Fruit fly (Drosophila melanogaster) whole organism, embryonic: ENCODE data around the gene Set2.

Experiments
- Adf1 ChIP-seq: fragments of 200-800 bp; sonication (Bioruptor generic); IDR thresholded peaks from 2 replicates; pipeline ENCODE4 v1.3.6; 2022; ENCODE audit warnings: missing biosample characterization, missing genetic modification characterization
- Asciz ChIP-seq: fragments of 200-800 bp; sonication (Bioruptor generic); optimal IDR thresholded peaks from 2 replicates; lab custom pipeline; 2017; ENCODE audit warnings: missing biosample characterization, mild to moderate bottlenecking, missing genetic modification characterization, missing genetic modification reagents
- Atf-2 ChIP-seq: fragments of 200-800 bp; sonication (Bioruptor generic); optimal IDR thresholded peaks from 2 replicates; lab custom pipeline; 2016; ENCODE audit warnings: missing biosample characterization, missing genetic modification characterization
- BtbVII ChIP-seq: fragments of 200-800 bp; sonication (Bioruptor generic); optimal IDR thresholded peaks from 3 replicates; lab custom pipeline; 2017; ENCODE audit warnings: missing biosample characterization, mild to moderate bottlenecking, missing genetic modification characterization
- CG10274 ChIP-seq: fragments of 200-800 bp; sonication (Bioruptor generic); optimal IDR thresholded peaks from 3 replicates; lab custom pipeline; 2017; ENCODE audit warnings: missing biosample characterization, mild to moderate bottlenecking, missing genetic modification characterization
- CG10321 ChIP-seq: fragments of 200-800 bp; sonication (Bioruptor generic); IDR thresholded peaks from 2 replicates; pipeline ENCODE4 v1.3.6; 2022; ENCODE audit warnings: missing biosample characterization, missing genetic modification characterization
- CG12219 ChIP-seq: fragments of 200-800 bp; sonication (Bioruptor generic); optimal IDR thresholded peaks from 3 replicates; lab custom pipeline; 2018; ENCODE audit warnings: missing biosample characterization, mild to moderate bottlenecking, missing genetic modification characterization
- CG13287 ChIP-seq: fragments of 200-800 bp; sonication (Bioruptor generic); IDR thresholded peaks from 2 replicates; pipeline ENCODE4 v1.3.6; 2022; ENCODE audit warnings: missing biosample characterization, missing genetic modification characterization; ENCODE audit not compliant: partially characterized antibody
- CG14441 ChIP-seq: fragments of 200-800 bp; sonication (Bioruptor generic); IDR thresholded peaks from 2 replicates; pipeline ENCODE4 v1.3.6; 2022; ENCODE audit warnings: missing biosample characterization, missing genetic modification characterization
- CG15073 ChIP-seq: fragments of 200-800 bp; sonication (Bioruptor generic); optimal IDR thresholded peaks from 2 replicates; lab custom pipeline; 2016; ENCODE audit warnings: missing biosample characterization, missing genetic modification characterization
- CG15696 ChIP-seq: fragments of 200-800 bp; sonication (Bioruptor generic); optimal IDR thresholded peaks from 2 replicates; lab custom pipeline; 2019; ENCODE audit warnings: missing biosample characterization, mild to moderate bottlenecking, missing genetic modification characterization, moderate library complexity
- CG2120 ChIP-seq: fragments of 200-800 bp; sonication (Bioruptor generic); optimal IDR thresholded peaks from 3 replicates; lab custom pipeline; 2016; ENCODE audit warnings: missing biosample characterization, missing genetic modification characterization
- CG2202 ChIP-seq: fragments of 200-800 bp; sonication (Bioruptor generic); optimal IDR thresholded peaks from 2 replicates; lab custom pipeline; 2018; ENCODE audit warnings: missing biosample characterization, mild to moderate bottlenecking, missing genetic modification characterization
- CG2875 ChIP-seq: fragments of 200-800 bp; sonication (Bioruptor generic); optimal IDR thresholded peaks from 2 replicates; lab custom pipeline; 2017; ENCODE audit warnings: missing biosample characterization, mild to moderate bottlenecking, missing genetic modification characterization, missing genetic modification reagents
- CG30403 ChIP-seq: fragments of 200-800 bp; sonication (Bioruptor generic); optimal IDR thresholded peaks from 3 replicates; lab custom pipeline; 2016; ENCODE audit warnings: missing biosample characterization, missing genetic modification characterization
- CG3065 ChIP-seq: fragments of 200-800 bp; sonication (Bioruptor generic); optimal IDR thresholded peaks from 2 replicates; lab custom pipeline; 2016; ENCODE audit warnings: missing biosample characterization, missing genetic modification characterization
- CG42726 ChIP-seq: fragments of 200-800 bp; sonication (Bioruptor generic); IDR thresholded peaks from 2 replicates; pipeline ENCODE4 v1.3.6; 2022; ENCODE audit warnings: missing biosample characterization, missing genetic modification characterization; ENCODE audit not compliant: partially characterized antibody
- CG4424 ChIP-seq: fragments of 200-800 bp; sonication (Bioruptor generic); optimal IDR thresholded peaks from 3 replicates; lab custom pipeline; 2016; ENCODE audit warnings: missing biosample characterization, missing genetic modification characterization
- CG7556 ChIP-seq: fragments of 200-800 bp; sonication (Bioruptor generic); optimal IDR thresholded peaks from 2 replicates; lab custom pipeline; 2017; ENCODE audit warnings: missing biosample characterization, mild to moderate bottlenecking, missing genetic modification characterization
- CG7745 ChIP-seq: fragments of 200-800 bp; sonication (Bioruptor generic); optimal IDR thresholded peaks from 2 replicates; lab custom pipeline; 2018; ENCODE audit warnings: missing biosample characterization, mild to moderate bottlenecking, missing genetic modification characterization, moderate library complexity
- CG8290 ChIP-seq, 3 experiments: fragments of 200-800 bp; sonication (Bioruptor generic); optimal IDR thresholded peaks; 2 replicates each; lab custom pipeline; 2016 to 2019; ENCODE audit warnings: missing biosample characterization in 3 of 3, missing genetic modification characterization in 3 of 3, mild to moderate bottlenecking in 2 of 3, moderate library complexity in 1 of 3
- CG9437 ChIP-seq: fragments of 200-800 bp; sonication (Bioruptor generic); optimal IDR thresholded peaks from 2 replicates; lab custom pipeline; 2018; ENCODE audit warnings: missing biosample characterization, mild to moderate bottlenecking, missing genetic modification characterization
- Dip2 ChIP-seq: fragments of 200-800 bp; sonication (Bioruptor generic); IDR thresholded peaks from 2 replicates; pipeline ENCODE4 v1.3.6; 2022; ENCODE audit warnings: missing biosample characterization, missing genetic modification characterization
- E2f2 ChIP-seq: fragments of 200-800 bp; sonication (Bioruptor generic); IDR thresholded peaks from 2 replicates; pipeline ENCODE4 v1.3.6; 2022; ENCODE audit warnings: missing biosample characterization, missing genetic modification characterization
- HLH3B ChIP-seq: fragments of 200-800 bp; sonication (Bioruptor generic); IDR thresholded peaks from 2 replicates; pipeline ENCODE4 v1.3.6; 2022; ENCODE audit warnings: missing biosample characterization, missing genetic modification characterization
- Hmr ChIP-seq: fragments of 200-800 bp; sonication (Bioruptor generic); optimal IDR thresholded peaks from 3 replicates; lab custom pipeline; 2017; ENCODE audit warnings: mild to moderate bottlenecking, missing biosample characterization, missing genetic modification reagents, missing genetic modification characterization
- Lim3 ChIP-seq: fragments of 200-800 bp; sonication (Bioruptor generic); IDR thresholded peaks from 2 replicates; pipeline ENCODE4 v1.3.6; 2022; ENCODE audit warnings: missing biosample characterization, missing genetic modification characterization
- NK7.1 ChIP-seq: fragments of 200-800 bp; sonication (Bioruptor generic); optimal IDR thresholded peaks from 3 replicates; lab custom pipeline; 2016; ENCODE audit warnings: missing biosample characterization, missing genetic modification characterization
- Rx ChIP-seq: fragments of 200-800 bp; sonication (Bioruptor generic); IDR thresholded peaks from 2 replicates; pipeline ENCODE4 v1.3.6; 2022; ENCODE audit warnings: missing biosample characterization, missing genetic modification characterization
- Sry-β ChIP-seq: fragments of 200-800 bp; sonication (Bioruptor generic); optimal IDR thresholded peaks from 2 replicates; lab custom pipeline; 2018; ENCODE audit warnings: missing biosample characterization, mild to moderate bottlenecking, missing genetic modification characterization, moderate library complexity
- ap ChIP-seq: fragments of 200-800 bp; sonication (Bioruptor generic); IDR thresholded peaks from 2 replicates; pipeline ENCODE4 v1.3.6; 2022; ENCODE audit warnings: missing biosample characterization, missing genetic modification characterization
- ara ChIP-seq: fragments of 200-800 bp; sonication (Bioruptor generic); IDR thresholded peaks from 2 replicates; pipeline ENCODE4 v1.3.6; 2022; ENCODE audit warnings: missing biosample characterization, missing genetic modification characterization
- cato ChIP-seq: fragments of 200-800 bp; sonication (Bioruptor generic); optimal IDR thresholded peaks from 2 replicates; lab custom pipeline; 2016; ENCODE audit warnings: missing biosample characterization, missing genetic modification characterization, borderline replicate concordance
- ci ChIP-seq: fragments of 200-800 bp; sonication (Bioruptor generic); IDR thresholded peaks from 3 replicates; pipeline ENCODE4 v1.3.6; 2022; ENCODE audit warnings: missing biosample characterization, missing genetic modification characterization
- disco-r ChIP-seq: fragments of 200-800 bp; sonication (Bioruptor generic); optimal IDR thresholded peaks from 2 replicates; lab custom pipeline; 2016; ENCODE audit warnings: missing biosample characterization, missing genetic modification characterization
- gro ChIP-seq: fragments of 200-800 bp; sonication (Bioruptor generic); optimal IDR thresholded peaks from 2 replicates; lab custom pipeline; 2016; ENCODE audit warnings: missing biosample characterization, missing genetic modification characterization
- gt ChIP-seq: fragments of 200-800 bp; sonication (Bioruptor generic); IDR thresholded peaks from 2 replicates; pipeline ENCODE4 v1.3.6; 2022; ENCODE audit warnings: missing biosample characterization, missing genetic modification characterization
- jing ChIP-seq: fragments of 200-800 bp; sonication (Bioruptor generic); optimal IDR thresholded peaks from 2 replicates; lab custom pipeline; 2018; ENCODE audit warnings: missing biosample characterization, mild to moderate bottlenecking, missing genetic modification characterization
- lov ChIP-seq, 2 experiments: fragments of 200-800 bp in 1 of 2; fragments of >200 bp in 1 of 2; sonication (Bioruptor generic) in 1 of 2; IDR thresholded peaks in 1 of 2; optimal IDR thresholded peaks in 1 of 2; 2 replicates in 1 of 2; 3 replicates in 1 of 2; pipeline versions ENCODE4 v1.3.6 to Lab custom; 2017 to 2022; ENCODE audit warnings: missing biosample characterization in 1 of 2, missing genetic modification characterization in 1 of 2
- nmo ChIP-seq: fragments of 200-800 bp; sonication (Bioruptor generic); optimal IDR thresholded peaks from 2 replicates; lab custom pipeline; 2018; ENCODE audit warnings: missing biosample characterization, mild to moderate bottlenecking, missing genetic modification characterization, moderate library complexity
- pfk ChIP-seq: fragments of 200-800 bp; sonication (Bioruptor generic); optimal IDR thresholded peaks from 2 replicates; lab custom pipeline; 2018; ENCODE audit warnings: missing biosample characterization, mild to moderate bottlenecking, missing genetic modification characterization, moderate library complexity
- pita ChIP-seq: fragments of 200-800 bp; sonication (Bioruptor generic); optimal IDR thresholded peaks from 2 replicates; lab custom pipeline; 2017; ENCODE audit warnings: missing biosample characterization, mild to moderate bottlenecking, missing genetic modification characterization
- row ChIP-seq: fragments of 200-800 bp; sonication (Bioruptor generic); IDR thresholded peaks from 3 replicates; pipeline ENCODE4 v1.3.6; 2022; ENCODE audit warnings: missing biosample characterization, missing genetic modification characterization
- sisA ChIP-seq: fragments of 200-800 bp; sonication (Bioruptor generic); IDR thresholded peaks from 2 replicates; pipeline ENCODE4 v1.3.6; 2022; ENCODE audit warnings: missing biosample characterization, missing genetic modification characterization
- sob ChIP-seq: fragments of 200-800 bp; sonication (Bioruptor generic); IDR thresholded peaks from 2 replicates; pipeline ENCODE4 v1.3.6; 2022; ENCODE audit warnings: missing biosample characterization, missing genetic modification characterization
- stc ChIP-seq: fragments of 200-800 bp; sonication (Bioruptor generic); IDR thresholded peaks from 2 replicates; pipeline ENCODE4 v1.3.6; 2022; ENCODE audit warnings: missing biosample characterization, missing genetic modification characterization
- toy ChIP-seq: fragments of 200-800 bp; sonication (Bioruptor generic); IDR thresholded peaks from 2 replicates; pipeline ENCODE4 v1.3.6; 2022; ENCODE audit warnings: missing biosample characterization, missing genetic modification characterization
- trh ChIP-seq: fragments of 200-800 bp; sonication (Bioruptor generic); optimal IDR thresholded peaks from 2 replicates; lab custom pipeline; 2016; ENCODE audit warnings: missing biosample characterization, missing genetic modification characterization

Set2 gene

DNA sequence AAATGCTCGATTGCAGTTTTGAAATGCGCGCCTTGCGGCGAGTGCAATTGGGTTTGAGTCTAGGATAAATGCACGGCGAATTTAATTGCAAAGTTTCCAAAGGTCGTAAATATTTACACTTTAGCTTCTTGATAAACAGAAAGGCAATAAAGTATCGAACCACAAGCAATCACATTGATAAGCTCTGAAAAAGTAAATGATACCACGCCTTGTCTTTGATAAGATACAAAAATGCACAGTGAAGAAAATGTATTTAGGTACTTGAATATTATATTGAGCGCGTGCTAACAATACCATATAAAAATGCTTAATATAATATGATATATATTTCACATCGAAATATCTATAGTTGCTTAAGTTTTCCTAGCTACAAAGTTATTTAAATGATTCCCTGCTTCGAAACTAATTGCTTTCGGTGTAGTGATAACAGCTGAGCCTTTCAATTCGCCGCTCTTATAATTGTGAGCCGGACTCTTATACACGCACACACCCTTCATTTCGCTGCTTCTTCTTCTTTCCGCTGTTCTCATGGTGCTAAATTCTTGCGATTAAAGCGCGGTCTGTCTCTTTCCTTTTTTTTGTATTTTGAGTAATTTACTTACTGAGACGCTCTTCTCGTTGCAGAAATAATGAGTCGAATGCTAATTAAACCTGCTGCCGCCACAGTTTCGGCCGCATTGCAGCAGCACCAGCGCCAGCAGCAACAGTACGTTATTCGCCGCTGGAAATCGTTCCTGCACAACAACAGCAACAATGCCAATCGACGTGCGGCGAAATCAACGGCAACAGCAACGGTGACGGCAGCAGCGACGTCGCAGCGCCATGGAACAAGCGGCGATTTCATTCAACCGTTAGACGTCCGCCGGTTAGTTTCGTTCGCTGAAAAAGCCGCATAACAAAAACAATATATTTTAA is 39.5 kb upstream of the Set2 start (continued):
- peak; percentile 31 for TF ChIP-seq pita (GFP tag; lab: Kevin White, UChicago)
- TF ChIP-seq lov (optimal IDR thresholded peaks at IDR 0.05; lab: Kevin White, UChicago) = no peak
- no peak for TF ChIP-seq lov (GFP tag; IDR thresholded peaks at IDR 0.05; lab: Robert Waterston, UW)
- TF ChIP-seq gro (GFP tag; lab: Kevin White, UChicago) = peak; percentile 74
- no peak for TF ChIP-seq CG13287 (GFP tag; lab: Robert Waterston, UW)
- TF ChIP-seq CG2875 (GFP tag; lab: Kevin White, UChicago) = peak; percentile 86
- peak; percentile 36 for TF ChIP-seq CG8290 (GFP tag; optimal IDR thresholded peaks at IDR 0.05; lab: Kevin White, UChicago)
- peak in 1 of 2 experiments; percentile 63 for TF ChIP-seq CG8290 (tag; optimal IDR thresholded peaks at IDR 0.05; lab: Kevin White, UChicago)
- peak; percentile 39 for TF ChIP-seq CG15073 (GFP tag; lab: Kevin White, UChicago)
- TF ChIP-seq Adf1 (GFP tag; lab: Robert Waterston, UW) = peak; percentile 92
- peak; percentile 89 for TF ChIP-seq Hmr (GFP tag; lab: Kevin White, UChicago)
- peak; percentile 81 for TF ChIP-seq CG2120 (GFP tag; lab: Kevin White, UChicago)
- peak; percentile 49 for TF ChIP-seq jing (GFP tag; lab: Kevin White, UChicago)
- TF ChIP-seq trh (GFP tag; lab: Kevin White, UChicago) = peak; percentile 70
- TF ChIP-seq CG7745 (tag; lab: Kevin White, UChicago) = no peak
- TF ChIP-seq row = peak; percentile 93
- TF ChIP-seq pfk (GFP tag; lab: Kevin White, UChicago) = no peak
- TF ChIP-seq CG30403 (GFP tag; lab: Kevin White, UChicago) = peak; percentile 84
- TF ChIP-seq CG4424 (GFP tag; lab: Kevin White, UChicago) = peak; percentile 84
- TF ChIP-seq ap = peak; percentile 64
- TF ChIP-seq CG10274 (GFP tag; lab: Kevin White, UChicago) = peak; percentile 34
- peak; percentile 79 for TF ChIP-seq HLH3B (GFP tag; lab: Robert Waterston, UW)
- peak; percentile 85 for TF ChIP-seq E2f2 (GFP tag; lab: Robert Waterston, UW)
- peak; percentile 78 for TF ChIP-seq CG9437 (GFP tag; lab: Kevin White, UChicago)
- TF ChIP-seq Lim3 (GFP tag; lab: Robert Waterston, UW) = 0 out of 2 replicates have a peak, but pooled peaks have one; percentile 34
- TF ChIP-seq Dip2 = no peak
- peak; percentile 84 for TF ChIP-seq sisA (GFP tag; lab: Robert Waterston, UW)
- peak; percentile 40 for TF ChIP-seq CG3065 (GFP tag; lab: Kevin White, UChicago)
- TF ChIP-seq ara = peak; percentile 71; the same call in 1 of the 2 replicates
- TF ChIP-seq CG10321 (GFP tag; lab: Robert Waterston, UW) = no peak
- no peak for TF ChIP-seq CG42726
- peak; percentile 86 for TF ChIP-seq nmo (GFP tag; lab: Kevin White, UChicago)
- peak; percentile 75; the same call in 2 of the 3 replicates for TF ChIP-seq ci
- peak; percentile 58 for TF ChIP-seq cato
- no peak for TF ChIP-seq gt (GFP tag; lab: Robert Waterston, UW)
- peak; percentile 86 for TF ChIP-seq CG14441 (GFP tag; lab: Robert Waterston, UW)
- TF ChIP-seq sob (GFP tag; lab: Robert Waterston, UW) = peak; percentile 90
- peak; percentile 81 for TF ChIP-seq stc (GFP tag; lab: Robert Waterston, UW)
- peak; percentile 80 for TF ChIP-seq BtbVII (GFP tag; lab: Kevin White, UChicago)
- TF ChIP-seq NK7.1 (GFP tag; lab: Kevin White, UChicago) = no peak
- no peak; the same call in 1 of the 2 replicates for TF ChIP-seq toy (GFP tag; lab: Robert Waterston, UW)
- no peak for TF ChIP-seq disco-r (GFP tag; lab: Kevin White, UChicago)
- peak; percentile 89 for TF ChIP-seq CG7556 (GFP tag; lab: Kevin White, UChicago)
- TF ChIP-seq CG12219 (GFP tag; lab: Kevin White, UChicago) = peak; percentile 79
- TF ChIP-seq CG2202 = peak; percentile 25
- peak; percentile 41 for TF ChIP-seq Sry-β
- peak; percentile 6 for TF ChIP-seq Atf-2
- TF ChIP-seq Rx (GFP tag; lab: Robert Waterston, UW) = peak; percentile 66
- TF ChIP-seq Asciz = peak; percentile 86
- TF ChIP-seq CG15696 (tag; lab: Kevin White, UChicago) = peak; percentile 71
